Fruit fly (Drosophila melanogaster) whole organism, embryonic: Measurements from ENCODE around the gene CG6356.

Experiments used
- BEAF-32 ChIP-seq: fragments of 200-800 bp; sonication (Bioruptor generic); optimal IDR thresholded peaks from 3 replicates; lab custom pipeline; 2017; ENCODE audit warnings: missing biosample characterization, missing genetic modification characterization, mild to moderate bottlenecking, moderate library complexity, missing genetic modification reagents
- CG10543 ChIP-seq: fragments of 200-800 bp; sonication (Bioruptor generic); optimal IDR thresholded peaks from 3 replicates; lab custom pipeline; 2017; ENCODE audit warnings: missing biosample characterization, mild to moderate bottlenecking, missing genetic modification characterization, moderate library complexity
- CG11456 ChIP-seq: fragments of 200-800 bp; sonication (Bioruptor generic); IDR thresholded peaks from 3 replicates; pipeline ENCODE4 v1.3.6; 2022; ENCODE audit warnings: missing biosample characterization, missing genetic modification characterization
- CG11504 ChIP-seq: fragments of 200-800 bp; sonication (Bioruptor generic); optimal IDR thresholded peaks from 3 replicates; lab custom pipeline; 2019; ENCODE audit warnings: missing biosample characterization, mild to moderate bottlenecking, missing genetic modification characterization, moderate library complexity
- CG13424 ChIP-seq: fragments of 200-800 bp; sonication (Bioruptor generic); optimal IDR thresholded peaks from 2 replicates; lab custom pipeline; 2019; ENCODE audit warnings: missing biosample characterization, mild to moderate bottlenecking, missing genetic modification characterization, moderate library complexity
- CG17186 ChIP-seq: fragments of 200-800 bp; sonication (Bioruptor generic); optimal IDR thresholded peaks from 3 replicates; lab custom pipeline; 2017; ENCODE audit warnings: missing biosample characterization, missing genetic modification reagents, missing genetic modification characterization
- CG17912 ChIP-seq: fragments of 200-800 bp; sonication (Bioruptor generic); optimal IDR thresholded peaks from 2 replicates; lab custom pipeline; 2018; ENCODE audit warnings: missing biosample characterization, mild to moderate bottlenecking, missing genetic modification characterization
- CG2116 ChIP-seq: fragments of 200-800 bp; sonication (Bioruptor generic); optimal IDR thresholded peaks from 3 replicates; lab custom pipeline; 2018; ENCODE audit warnings: missing biosample characterization, mild to moderate bottlenecking, missing genetic modification characterization
- CG3163 ChIP-seq: fragments of 200-800 bp; sonication (Bioruptor generic); optimal IDR thresholded peaks from 3 replicates; lab custom pipeline; 2016; ENCODE audit warnings: missing biosample characterization, missing genetic modification characterization
- CG4820 ChIP-seq: fragments of 200-800 bp; sonication (Bioruptor generic); optimal IDR thresholded peaks from 3 replicates; lab custom pipeline; 2016; ENCODE audit warnings: missing biosample characterization, missing genetic modification characterization
- CG6689 ChIP-seq: fragments of 200-800 bp; sonication (Bioruptor generic); IDR thresholded peaks from 2 replicates; pipeline ENCODE4 v1.3.6; 2022; ENCODE audit warnings: missing biosample characterization, missing genetic modification characterization
- CG7928 ChIP-seq: fragments of 200-800 bp; sonication (Bioruptor generic); optimal IDR thresholded peaks from 2 replicates; lab custom pipeline; 2017; ENCODE audit warnings: missing biosample characterization, mild to moderate bottlenecking, missing genetic modification characterization
- CG8944 ChIP-seq: fragments of 200-800 bp; sonication (Bioruptor generic); optimal IDR thresholded peaks from 3 replicates; lab custom pipeline; 2016; ENCODE audit warnings: missing biosample characterization, missing genetic modification characterization
- CG9727 ChIP-seq: fragments of 200-800 bp; sonication (Bioruptor generic); optimal IDR thresholded peaks from 3 replicates; lab custom pipeline; 2017; ENCODE audit warnings: missing biosample characterization, mild to moderate bottlenecking, missing genetic modification characterization
- CHES-1-like ChIP-seq: fragments of 200-800 bp; sonication (Bioruptor generic); optimal IDR thresholded peaks from 2 replicates; lab custom pipeline; 2016; ENCODE audit warnings: missing biosample characterization, missing genetic modification characterization
- CoRest ChIP-seq: fragments of 200-800 bp; sonication (Bioruptor generic); optimal IDR thresholded peaks from 3 replicates; lab custom pipeline; 2018; ENCODE audit warnings: missing biosample characterization, mild to moderate bottlenecking, missing genetic modification characterization, moderate library complexity
- Dip3 ChIP-seq: fragments of 200-800 bp; sonication (Bioruptor generic); optimal IDR thresholded peaks from 3 replicates; lab custom pipeline; 2016; ENCODE audit warnings: missing biosample characterization, missing genetic modification characterization
- Hmx ChIP-seq: fragments of 200-800 bp; sonication (Bioruptor generic); optimal IDR thresholded peaks from 2 replicates; lab custom pipeline; 2016; ENCODE audit warnings: missing biosample characterization, missing genetic modification characterization
- Jarid2 ChIP-seq: fragments of 200-800 bp; sonication (Bioruptor generic); optimal IDR thresholded peaks from 3 replicates; lab custom pipeline; 2017; ENCODE audit warnings: mild to moderate bottlenecking, missing biosample characterization, missing genetic modification reagents, missing genetic modification characterization
- MBD-R2 ChIP-seq: fragments of 200-800 bp; sonication (Bioruptor generic); IDR thresholded peaks from 2 replicates; pipeline ENCODE4 v1.3.6; 2022; ENCODE audit warnings: missing biosample characterization, missing genetic modification characterization
- MTF-1 ChIP-seq: fragments of 200-800 bp; sonication (Bioruptor generic); optimal IDR thresholded peaks from 2 replicates; lab custom pipeline; 2018; ENCODE audit warnings: missing biosample characterization, mild to moderate bottlenecking, missing genetic modification characterization, borderline replicate concordance
- Med ChIP-seq: fragments of 200-800 bp; sonication (Bioruptor generic); peaks from one replicate; lab custom pipeline; 2016; ENCODE audit warnings: missing biosample characterization, missing genetic modification characterization, mild to moderate bottlenecking, inconsistent platforms, moderate library complexity
- NfI ChIP-seq: fragments of 200-800 bp; sonication (Bioruptor generic); optimal IDR thresholded peaks from 3 replicates; lab custom pipeline; 2018; ENCODE audit warnings: missing biosample characterization, mild to moderate bottlenecking, missing genetic modification characterization, moderate library complexity
- Ptx1 ChIP-seq: fragments of 200-800 bp; sonication (Bioruptor generic); IDR thresholded peaks from 2 replicates; pipeline ENCODE4 v1.3.6; 2022; ENCODE audit warnings: missing biosample characterization, missing genetic modification characterization
- Side ChIP-seq: fragments of 200-800 bp; sonication (Bioruptor generic); optimal IDR thresholded peaks from 2 replicates; lab custom pipeline; 2016; ENCODE audit warnings: missing biosample characterization, missing genetic modification characterization
- Sox102F ChIP-seq: fragments of 200-800 bp; sonication (Bioruptor generic); optimal IDR thresholded peaks from 2 replicates; lab custom pipeline; 2018; ENCODE audit warnings: missing biosample characterization, mild to moderate bottlenecking, missing genetic modification characterization, moderate library complexity
- Spps ChIP-seq: fragments of 200-800 bp; sonication (Bioruptor generic); optimal IDR thresholded peaks from 2 replicates; lab custom pipeline; 2018; ENCODE audit warnings: missing biosample characterization, mild to moderate bottlenecking, missing genetic modification characterization
- Xrp1 ChIP-seq: fragments of 200-800 bp; sonication (Bioruptor generic); IDR thresholded peaks from 2 replicates; pipeline ENCODE4 v1.3.6; 2022; ENCODE audit warnings: missing biosample characterization, missing genetic modification characterization
- aop ChIP-seq: fragments of 200-800 bp; sonication (Bioruptor generic); IDR thresholded peaks from 2 replicates; pipeline ENCODE4 v1.3.6; 2022; ENCODE audit warnings: missing biosample characterization, missing genetic modification characterization
- ci ChIP-seq: fragments of 200-800 bp; sonication (Bioruptor generic); IDR thresholded peaks from 3 replicates; pipeline ENCODE4 v1.3.6; 2022; ENCODE audit warnings: missing biosample characterization, missing genetic modification characterization
- corto ChIP-seq: fragments of 200-800 bp; sonication (Bioruptor generic); optimal IDR thresholded peaks from 2 replicates; lab custom pipeline; 2016; ENCODE audit warnings: missing biosample characterization, mild to moderate bottlenecking, missing genetic modification characterization, moderate library complexity
- dpn ChIP-seq, 2 experiments: fragments of 200-800 bp; sonication (Bioruptor generic); optimal IDR thresholded peaks; 3 replicates each; lab custom pipeline; 2016; ENCODE audit warnings: missing biosample characterization in 2 of 2, missing genetic modification characterization in 2 of 2
- gce ChIP-seq: fragments of 200-800 bp; sonication (Bioruptor generic); IDR thresholded peaks from 3 replicates; pipeline ENCODE4 v1.3.6; 2022; ENCODE audit warnings: missing biosample characterization, missing genetic modification characterization
- klu ChIP-seq: fragments of 200-800 bp; sonication (Bioruptor generic); IDR thresholded peaks from 2 replicates; pipeline ENCODE4 v1.3.6; 2022; ENCODE audit warnings: missing biosample characterization, missing genetic modification characterization
- kni ChIP-seq: fragments of 200-800 bp; sonication (Bioruptor generic); optimal IDR thresholded peaks from 3 replicates; lab custom pipeline; 2017; ENCODE audit warnings: mild to moderate bottlenecking, missing biosample characterization, missing genetic modification reagents, missing genetic modification characterization
- lola ChIP-seq, 3 experiments: fragments of >200 bp in 2 of 3; fragments of 200-800 bp in 1 of 3; sonication (Bioruptor generic) in 1 of 3; optimal IDR thresholded peaks; 2 replicates each; lab custom pipeline; 2017 to 2019; ENCODE audit warnings: missing biosample characterization in 3 of 3, missing genetic modification characterization in 3 of 3, mild to moderate bottlenecking in 1 of 3, moderate library complexity in 1 of 3
- luna ChIP-seq: fragments of 200-800 bp; sonication (Bioruptor generic); optimal IDR thresholded peaks from 2 replicates; lab custom pipeline; 2016; ENCODE audit warnings: missing biosample characterization, missing genetic modification characterization
- maf-S ChIP-seq: fragments of 200-800 bp; sonication (Bioruptor generic); optimal IDR thresholded peaks from 2 replicates; lab custom pipeline; 2016; ENCODE audit warnings: missing biosample characterization, missing genetic modification characterization
- nom ChIP-seq: fragments of 200-800 bp; sonication (Bioruptor generic); optimal IDR thresholded peaks from 2 replicates; lab custom pipeline; 2017; ENCODE audit warnings: missing biosample characterization, missing genetic modification characterization, mild to moderate bottlenecking, moderate library complexity, missing genetic modification reagents
- pfk ChIP-seq: fragments of 200-800 bp; sonication (Bioruptor generic); optimal IDR thresholded peaks from 2 replicates; lab custom pipeline; 2018; ENCODE audit warnings: missing biosample characterization, mild to moderate bottlenecking, missing genetic modification characterization, moderate library complexity
- repo ChIP-seq: fragments of 200-800 bp; sonication (Bioruptor generic); optimal IDR thresholded peaks from 2 replicates; lab custom pipeline; 2016; ENCODE audit warnings: missing biosample characterization, missing genetic modification characterization
- sc ChIP-seq, 3 experiments: fragments of >200 bp in 2 of 3; fragments of 200-800 bp in 1 of 3; sonication (Bioruptor generic) in 1 of 3; optimal IDR thresholded peaks; 2 replicates in 2 of 3; 3 replicates in 1 of 3; lab custom pipeline; 2017; ENCODE audit warnings: mild to moderate bottlenecking in 1 of 3, missing biosample characterization in 1 of 3, missing genetic modification characterization in 1 of 3, missing genetic modification reagents in 1 of 3
- sens ChIP-seq: fragments of 200-800 bp; sonication (Bioruptor generic); peaks from one replicate; lab custom pipeline; 2016; ENCODE audit warnings: missing biosample characterization, missing genetic modification characterization
- sisA ChIP-seq: fragments of 200-800 bp; sonication (Bioruptor generic); IDR thresholded peaks from 2 replicates; pipeline ENCODE4 v1.3.6; 2022; ENCODE audit warnings: missing biosample characterization, missing genetic modification characterization
- slbo ChIP-seq: fragments of 200-800 bp; sonication (Bioruptor generic); IDR thresholded peaks from 2 replicates; pipeline ENCODE4 v1.3.6; 2022; ENCODE audit warnings: missing biosample characterization, missing genetic modification characterization
- so ChIP-seq: fragments of 200-800 bp; sonication (Bioruptor generic); IDR thresholded peaks from 3 replicates; pipeline ENCODE4 v1.3.6; 2022; ENCODE audit warnings: missing biosample characterization, missing genetic modification characterization
- trem ChIP-seq: fragments of 200-800 bp; optimal IDR thresholded peaks from 3 replicates; lab custom pipeline; 2019; ENCODE audit warnings: missing biosample characterization, mild to moderate bottlenecking, missing genetic modification characterization, moderate library complexity
- vvl ChIP-seq: fragments of 200-800 bp; sonication (Bioruptor generic); IDR thresholded peaks from 2 replicates; pipeline ENCODE4 v1.3.6; 2022; ENCODE audit warnings: missing biosample characterization, missing genetic modification characterization

CG6356 gene

dm6 chr3R:24295556-24296465 is 12.1 kb downstream of the CG6356 start (continued):
- TF ChIP-seq CG10543 (GFP tag; lab: Kevin White, UChicago) (peak; percentile 46), CG4820 (peak; percentile 77), vvl (GFP tag; lab: Robert Waterston, UW) (peak; percentile 89), corto (GFP tag; lab: Kevin White, UChicago) (peak; percentile 97), MBD-R2 (GFP tag; lab: Robert Waterston, UW) (peak; percentile 61; the same call in 1 of the 2 replicates), CG8944 (GFP tag; lab: Kevin White, UChicago) (peak; percentile 56), sc (optimal IDR thresholded peaks at IDR 0.05; lab: Kevin White, UChicago) (no peak), sc (GFP tag; optimal IDR thresholded peaks at IDR 0.05; lab: Kevin White, UChicago) (peak; percentile 22), BEAF-32 (GFP tag; lab: Kevin White, UChicago) (no peak), dpn (GFP tag; optimal IDR thresholded peaks at IDR 0.05; lab: Kevin White, UChicago) (peak; percentile 76 to 81), so (GFP tag; lab: Robert Waterston, UW) (peak; percentile 87), kni (GFP tag; lab: Kevin White, UChicago) (peak; percentile 38), Dip3 (GFP tag; lab: Kevin White, UChicago) (peak; percentile 80), maf-S (GFP tag; lab: Kevin White, UChicago) (peak; percentile 74), CG11504 (peak; percentile 82), CG13424 (peak; percentile 83), Xrp1 (GFP tag; lab: Robert Waterston, UW) (peak; percentile 86), Hmx (GFP tag; lab: Kevin White, UChicago) (peak; percentile 18), sisA (GFP tag; lab: Robert Waterston, UW) (peak; percentile 67), Med (GFP tag; lab: Kevin White, UChicago) (peak; percentile 96), NfI (GFP tag; lab: Kevin White, UChicago) (peak; percentile 83), pfk (GFP tag; lab: Kevin White, UChicago) (no peak), CoRest (tag; lab: Kevin White, UChicago) (peak; percentile 85), CG6689 (GFP tag; lab: Robert Waterston, UW) (peak; percentile 80), slbo (peak; percentile 87), CG17912 (GFP tag; lab: Kevin White, UChicago) (no peak), MTF-1 (GFP tag; lab: Kevin White, UChicago) (peak; percentile 72), lola (GFP tag; optimal IDR thresholded peaks at IDR 0.05; lab: Kevin White, UChicago) (peak in 1 of 3 experiments; percentile 78), CG9727 (GFP tag; lab: Kevin White, UChicago) (peak; percentile 83), CG7928 (GFP tag; lab: Kevin White, UChicago) (no peak), sens (peak; percentile 96), Spps (tag; lab: Kevin White, UChicago) (peak; percentile 32), Ptx1 (peak; percentile 85), nom (peak; percentile 91), CG11456 (peak; percentile 88), luna (GFP tag; lab: Kevin White, UChicago) (no peak), Sox102F (GFP tag; lab: Kevin White, UChicago) (peak; percentile 74), Side (GFP tag; lab: Kevin White, UChicago) (peak; percentile 58), CG17186 (no peak), gce (GFP tag; lab: Robert Waterston, UW) (peak; percentile 62; the same call in 1 of the 3 replicates), CHES-1-like (GFP tag; lab: Kevin White, UChicago) (peak; percentile 44), CG3163 (GFP tag; lab: Kevin White, UChicago) (peak; percentile 34), klu (GFP tag; lab: Robert Waterston, UW) (peak; percentile 68), ci (GFP tag; lab: Robert Waterston, UW) (peak; percentile 88), Jarid2 (GFP tag; lab: Kevin White, UChicago) (no peak), aop (GFP tag; lab: Robert Waterston, UW) (0 out of 2 replicates have a peak, but pooled peaks have one; percentile 46), trem (peak; percentile 59), repo (GFP tag; lab: Kevin White, UChicago) (peak; percentile 48), CG2116 (GFP tag; lab: Kevin White, UChicago) (peak; percentile 36)
